Worm (Caenorhabditis elegans) whole organism, early embryonic: ENCODE data around the gene C14B4.2.
A peak's percentile ranks its signal among the peaks of the same experiment; 100 is the strongest.
"Not testable (repeated sequence)": the region's sequence is repeated elsewhere in the genome, so short reads cannot be mapped to it uniquely, and the experiment has no call there.

Experiments
- B0310.2 ChIP-seq: sonication (generic microtip); optimal IDR thresholded peaks from 2 replicates; lab custom pipeline; 2016; ENCODE audit warnings: mild to moderate bottlenecking, missing genetic modification characterization, missing compliant biosample characterization
- F13C5.2 ChIP-seq: sonication (generic microtip); optimal IDR thresholded peaks from 2 replicates; lab custom pipeline; 2017; ENCODE audit warnings: mild to moderate bottlenecking, missing genetic modification characterization, inconsistent platforms, missing compliant biosample characterization
- aly-1 ChIP-seq: sonication (generic microtip); optimal IDR thresholded peaks from 2 replicates; lab custom pipeline; 2016; ENCODE audit warnings: missing genetic modification characterization, missing compliant biosample characterization
- ama-1 ChIP-seq: fragments of 150-350 bp; optimal IDR thresholded peaks from 2 replicates; lab custom pipeline; 2014
- ceh-13 ChIP-seq: fragments of 200-800 bp; sonication (Bioruptor generic); optimal IDR thresholded peaks from 2 replicates; lab custom pipeline; 2018; ENCODE audit warnings: mild to moderate bottlenecking, missing genetic modification characterization, missing compliant biosample characterization
- ceh-36 ChIP-seq: sonication (generic microtip); optimal IDR thresholded peaks from 2 replicates; lab custom pipeline; 2016; ENCODE audit warnings: missing genetic modification characterization, inconsistent platforms, missing compliant biosample characterization
- ets-7 ChIP-seq: sonication (generic microtip); optimal IDR thresholded peaks from 2 replicates; lab custom pipeline; 2016; ENCODE audit warnings: missing genotype, missing genetic modification characterization, missing compliant biosample characterization
- flt-1 ChIP-seq: fragments of 200-800 bp; sonication (Bioruptor generic); IDR thresholded peaks from 2 replicates; pipeline ENCODE4 v1.3.6; 2022; ENCODE audit warnings: missing genetic modification characterization, missing compliant biosample characterization
- hmbx-1 ChIP-seq: sonication (generic microtip); optimal IDR thresholded peaks from 2 replicates; lab custom pipeline; 2016; ENCODE audit warnings: mild to moderate bottlenecking, missing genetic modification characterization, missing compliant biosample characterization
- hmg-4 ChIP-seq: fragments of 200-800 bp; sonication (Bioruptor generic); optimal IDR thresholded peaks from 2 replicates; lab custom pipeline; 2018; ENCODE audit warnings: mild to moderate bottlenecking, missing genetic modification characterization, missing compliant biosample characterization
- hnd-1 ChIP-seq: sonication (generic microtip); optimal IDR thresholded peaks from 2 replicates; lab custom pipeline; 2016; ENCODE audit warnings: missing genetic modification characterization, missing compliant biosample characterization
- pes-1 ChIP-seq: fragments of 200-800 bp; sonication (Bioruptor generic); IDR thresholded peaks from 2 replicates; pipeline ENCODE4 v1.3.6; 2022; ENCODE audit warnings: missing genetic modification reagents, missing genetic modification characterization, missing compliant biosample characterization
- scrt-1 ChIP-seq: fragments of 200-800 bp; sonication (Bioruptor generic); IDR thresholded peaks from 2 replicates; pipeline ENCODE4 v1.3.6; 2022; ENCODE audit warnings: missing genetic modification characterization, missing compliant biosample characterization
- sea-1 ChIP-seq: fragments of 200-800 bp; sonication (Bioruptor generic); conservative IDR thresholded peaks from 2 replicates; pipeline ENCODE4 v1.3.6; 2022; ENCODE audit warnings: missing genetic modification characterization, missing compliant biosample characterization
- tbx-11 ChIP-seq: fragments of 200-800 bp; sonication (Bioruptor generic); IDR thresholded peaks from 2 replicates; pipeline ENCODE4 v1.3.6; 2022; ENCODE audit warnings: missing genetic modification characterization, missing compliant biosample characterization
- tbx-37 ChIP-seq: fragments of 200-800 bp; sonication (Bioruptor generic); conservative IDR thresholded peaks from 2 replicates; pipeline ENCODE4 v1.3.6; 2022; ENCODE audit warnings: missing genetic modification reagents, missing genetic modification characterization, missing compliant biosample characterization
- tra-4 ChIP-seq: sonication (generic microtip); optimal IDR thresholded peaks from 2 replicates; lab custom pipeline; 2017; ENCODE audit warnings: missing genetic modification characterization, missing compliant biosample characterization

The C14B4.2 gene

ce11 chrV:19320385-19320784 lies 42.1 kb downstream of the C14B4.2 start, which contains the start of gene sdz-6:
Gene sdz-6, plus strand, starts transcription at chrV:19320613.
- TF ChIP-seq sea-1 (GFP tag; lab: Robert Waterston, UW) (no peak), ets-7 (tag; lab: Kevin White, UChicago) (no peak), tbx-37 (no peak), scrt-1 (GFP tag; lab: Robert Waterston, UW) (no peak), ama-1 (no peak), aly-1 (no peak), flt-1 (GFP tag; lab: Robert Waterston, UW) (no peak), ceh-13 (no peak), hmg-4 (GFP tag; lab: Kevin White, UChicago) (no peak)

ce11 chrV:19319460-19319995 lies 42.9 kb downstream of the C14B4.2 start, which contains the start of gene C43D7.7:
Gene C43D7.7, minus strand, starts transcription at chrV:19319510.
- TF ChIP-seq flt-1 (GFP tag; lab: Robert Waterston, UW) (no peak), tbx-11 (no peak), F13C5.2 (no peak), scrt-1 (GFP tag; lab: Robert Waterston, UW) (no peak), hmbx-1 (tag; lab: Kevin White, UChicago) (no peak), tbx-37 (no peak), ama-1 (no peak), ceh-36 (tag; lab: Kevin White, UChicago) (no peak), aly-1 (no peak), sea-1 (GFP tag; lab: Robert Waterston, UW) (no peak), pes-1 (GFP tag; lab: Robert Waterston, UW) (no peak), tra-4 (tag; lab: Kevin White, UChicago) (no peak)

ce11 chrV:19317058-19317457 lies 45.4 kb downstream of the C14B4.2 start, which contains the start of gene srh-208:
Gene srh-208, plus strand, starts transcription at chrV:19317358.
- not testable (repeated sequence) for TF ChIP-seq ceh-13; ceh-36 (tag; lab: Kevin White, UChicago); flt-1 (GFP tag; lab: Robert Waterston, UW)

ce11 chrV:19312975-19313374 lies 49.5 kb downstream of the C14B4.2 start, which contains the start of gene fbxb-64:
Gene fbxb-64, plus strand, starts transcription at chrV:19313275.
- TF ChIP-seq pes-1 (GFP tag; lab: Robert Waterston, UW) (no peak), sea-1 (GFP tag; lab: Robert Waterston, UW) (no peak), scrt-1 (GFP tag; lab: Robert Waterston, UW) (no peak), aly-1 (no peak), B0310.2 (tag; lab: Kevin White, UChicago) (no peak), tra-4 (tag; lab: Kevin White, UChicago) (no peak), F13C5.2 (no peak), hmbx-1 (tag; lab: Kevin White, UChicago) (no peak), flt-1 (GFP tag; lab: Robert Waterston, UW) (no peak), tbx-37 (no peak), hmg-4 (GFP tag; lab: Kevin White, UChicago) (no peak), ama-1 (no peak), hnd-1 (tag; lab: Kevin White, UChicago) (no peak), ceh-36 (tag; lab: Kevin White, UChicago) (no peak), ets-7 (tag; lab: Kevin White, UChicago) (no peak), tbx-11 (no peak), ceh-13 (no peak)

- no peak for TF ChIP-seq tbx-11
- no peak for TF ChIP-seq hmg-4 (GFP tag; lab: Kevin White, UChicago)
- no peak for TF ChIP-seq tbx-37
- TF ChIP-seq pes-1 (GFP tag; lab: Robert Waterston, UW), result no peak
- TF ChIP-seq tra-4 (tag; lab: Kevin White, UChicago), result no peak
- TF ChIP-seq ets-7 (tag; lab: Kevin White, UChicago), result no peak
Measured at ce11 chrV:19311391-19311790, 51.1 kb downstream of the C14B4.2 start, which contains the start of gene C43D7.8. Gene C43D7.8, minus strand, starts transcription at chrV:19311491.

- TF ChIP-seq pes-1 (GFP tag; lab: Robert Waterston, UW) (no peak), tbx-11 (no peak), hnd-1 (tag; lab: Kevin White, UChicago) (no peak), ceh-36 (tag; lab: Kevin White, UChicago) (no peak), flt-1 (GFP tag; lab: Robert Waterston, UW) (no peak), aly-1 (no peak), sea-1 (GFP tag; lab: Robert Waterston, UW) (no peak), hmg-4 (GFP tag; lab: Kevin White, UChicago) (no peak), B0310.2 (tag; lab: Kevin White, UChicago) (no peak), tra-4 (tag; lab: Kevin White, UChicago) (no peak), ceh-13 (no peak), F13C5.2 (no peak), ama-1 (no peak)
Measured at ce11 chrV:19309591-19309990, 52.9 kb downstream of the C14B4.2 start, which contains the start of gene F55C9.11. Gene F55C9.11, minus strand, starts transcription at chrV:19309691.

- no peak for TF ChIP-seq ama-1
- TF ChIP-seq hmbx-1 (tag; lab: Kevin White, UChicago), result no peak
- no peak for TF ChIP-seq ceh-13
- TF ChIP-seq hmg-4 (GFP tag; lab: Kevin White, UChicago), result peak; percentile 19
Measured at ce11 chrV:19308137-19308536, 54.3 kb downstream of the C14B4.2 start.

- TF ChIP-seq hmg-4 (GFP tag; lab: Kevin White, UChicago), result no peak
- no peak for TF ChIP-seq tbx-11
- no peak for TF ChIP-seq tra-4 (tag; lab: Kevin White, UChicago)
- no peak for TF ChIP-seq pes-1 (GFP tag; lab: Robert Waterston, UW)
- TF ChIP-seq aly-1, result no peak
- no peak for TF ChIP-seq tbx-37
- TF ChIP-seq ceh-36 (tag; lab: Kevin White, UChicago), result no peak
Measured at ce11 chrV:19306906-19307305, 55.6 kb downstream of the C14B4.2 start, which contains the start of gene F55C9.15. Gene F55C9.15, minus strand, starts transcription at chrV:19307006.
